Worm (Caenorhabditis elegans) whole organism, late embryonic: ENCODE data around the gene C31H2.4.

Source experiments
- ets-4 ChIP-seq: sonication (generic microtip); optimal IDR thresholded peaks from 2 replicates; lab custom pipeline; 2016; ENCODE audit warnings: missing genetic modification characterization, missing compliant biosample characterization
- fkh-10 ChIP-seq: fragments of 150-350 bp; optimal IDR thresholded peaks from 2 replicates; lab custom pipeline; 2014; ENCODE audit warnings: missing biosample characterization, missing genetic modification reagents, missing genetic modification characterization
- lin-11 ChIP-seq: fragments of 200-800 bp; sonication (Bioruptor generic); optimal IDR thresholded peaks from 2 replicates; lab custom pipeline; 2018; ENCODE audit warnings: mild to moderate bottlenecking, missing genetic modification characterization, missing compliant biosample characterization

- TF ChIP-seq lin-11 (tag; lab: Kevin White, UChicago) (no peak), ets-4 (tag; lab: Kevin White, UChicago) (no peak), fkh-10 (GFP tag; lab: Kevin White, UChicago) (no peak)
Observed at ce11 chrX:5179050-5179449, 19.6 kb upstream of the C31H2.4 start, which contains the start of gene metl-9.
